Worm (Caenorhabditis elegans): ENCODE data around the gene cdc-48.2.
A peak's percentile ranks its signal among the peaks of the same experiment; 100 is the strongest.

The cdc-48.2 gene

DNA sequence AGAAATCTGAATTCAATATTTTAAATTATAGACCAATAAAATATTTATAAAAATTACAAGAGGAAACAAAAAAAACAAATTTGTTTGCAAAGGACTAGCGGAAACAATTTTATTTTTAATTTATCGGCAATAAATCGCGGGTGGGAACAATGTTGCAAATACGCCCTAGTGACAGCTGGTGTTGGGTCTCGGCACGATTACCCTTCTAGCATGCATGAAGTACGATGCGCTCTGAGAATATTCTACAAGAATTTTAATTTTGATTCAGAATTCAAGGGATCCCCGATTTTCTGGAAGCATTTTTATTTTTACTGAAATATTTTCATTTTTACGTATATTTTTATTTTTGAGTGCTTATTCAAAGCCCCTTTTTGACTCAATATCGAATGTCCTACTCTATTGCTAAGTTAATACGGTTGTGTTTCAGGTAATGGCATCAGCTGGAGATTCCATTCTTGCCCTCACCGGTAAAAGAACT, 46.8 kb downstream of the cdc-48.2 start, which contains the start of the genes mig-5 and cct-1:
Gene mig-5 (minus strand): TSS at position 8 of the 478 bp plus-strand sequence.
Gene cct-1 (plus strand): TSS at position 428 of the 478 bp plus-strand sequence.
- TF ChIP-seq nhr-12 (tag; optimal IDR thresholded peaks at IDR 0.05) (no peak), flh-1 (GFP tag; optimal IDR thresholded peaks at IDR 0.05) (no peak), M03D4.4 (tag; optimal IDR thresholded peaks at IDR 0.05) (peak; percentile 61), lin-32 (GFP tag; optimal IDR thresholded peaks at IDR 0.05) (peak; percentile 59), nhr-2 (tag; optimal IDR thresholded peaks at IDR 0.05) (peak; percentile 60), zip-8 (tag; optimal IDR thresholded peaks at IDR 0.05) (no peak), nhr-237 (tag; optimal IDR thresholded peaks at IDR 0.05) (peak; percentile 96), unc-39 (tag; optimal IDR thresholded peaks at IDR 0.05) (no peak), sptf-1 (tag; optimal IDR thresholded peaks at IDR 0.05) (peak; percentile 67), drap-1 (GFP tag; optimal IDR thresholded peaks at IDR 0.05) (peak; percentile 40), elt-1 (tag; optimal IDR thresholded peaks at IDR 0.05; ENCODE audit: borderline replicate concordance, insufficient read depth) (no peak), lsy-2 (tag; optimal IDR thresholded peaks at IDR 0.05) (peak; percentile 100), unc-62 (GFP tag; optimal IDR thresholded peaks at IDR 0.05) (peak; percentile 86), ceh-83 (GFP tag; optimal IDR thresholded peaks at IDR 0.05) (no peak), nhr-76 (tag; optimal IDR thresholded peaks at IDR 0.05) (no peak), bed-3 (GFP tag; optimal IDR thresholded peaks at IDR 0.05) (no peak), mab-5 (tag; optimal IDR thresholded peaks at IDR 0.05) (peak; percentile 70), pha-4 (tag; optimal IDR thresholded peaks at IDR 0.05) (peak; percentile 96), hlh-1 (tag; optimal IDR thresholded peaks at IDR 0.05) (peak; percentile 87), mls-2 (tag; optimal IDR thresholded peaks at IDR 0.05) (no peak), lin-13 (tag; optimal IDR thresholded peaks at IDR 0.05) (peak; percentile 91), cnd-1 (tag; optimal IDR thresholded peaks at IDR 0.05) (peak; percentile 96), ham-2 (GFP tag; optimal IDR thresholded peaks at IDR 0.05) (peak; percentile 40), ces-1 (GFP tag; optimal IDR thresholded peaks at IDR 0.05) (peak; percentile 87), mep-1 (tag; optimal IDR thresholded peaks at IDR 0.05) (peak; percentile 98), ceh-39 (tag; optimal IDR thresholded peaks at IDR 0.05) (peak; percentile 91), elt-3 (tag; optimal IDR thresholded peaks at IDR 0.05) (no peak), blmp-1 (tag; optimal IDR thresholded peaks at IDR 0.05) (peak; percentile 40), tbx-8 (GFP tag; optimal IDR thresholded peaks at IDR 0.05) (no peak), ceh-43 (GFP tag; optimal IDR thresholded peaks at IDR 0.05) (peak; percentile 8)

DNA sequence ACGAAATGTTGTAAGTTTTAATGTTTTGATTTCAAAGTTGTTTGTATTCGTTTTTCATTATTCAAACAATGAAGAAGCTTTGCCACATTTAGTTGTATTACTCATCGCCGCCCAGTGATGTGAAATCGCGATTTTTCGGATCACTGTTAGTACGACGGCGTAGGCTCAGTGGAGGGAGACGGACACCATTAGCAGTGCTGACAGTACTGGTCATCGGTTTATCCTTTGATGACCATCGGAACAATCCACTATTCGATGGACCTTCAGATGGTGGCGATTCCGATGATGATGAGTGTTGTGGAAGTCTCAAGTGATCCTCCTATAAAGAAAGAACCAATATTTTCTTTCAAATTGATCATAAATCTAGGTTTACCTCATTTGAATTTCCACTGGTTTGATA, 49.2 kb downstream of the cdc-48.2 start:
- no peak for TF ChIP-seq M03D4.4 (tag; optimal IDR thresholded peaks at IDR 0.05)
- no peak for TF ChIP-seq ztf-11 (tag; optimal IDR thresholded peaks at IDR 0.05)
- TF ChIP-seq unc-62 (GFP tag; optimal IDR thresholded peaks at IDR 0.05), result no peak
- TF ChIP-seq blmp-1 (tag; optimal IDR thresholded peaks at IDR 0.05), result no peak
- no peak for TF ChIP-seq lsy-2 (tag; optimal IDR thresholded peaks at IDR 0.05)
- TF ChIP-seq tbx-8 (GFP tag; optimal IDR thresholded peaks at IDR 0.05), result no peak
- no peak for TF ChIP-seq ham-2 (GFP tag; optimal IDR thresholded peaks at IDR 0.05)
- TF ChIP-seq mab-5 (tag; optimal IDR thresholded peaks at IDR 0.05), result no peak
- TF ChIP-seq pha-4 (tag; optimal IDR thresholded peaks at IDR 0.05), result no peak
- TF ChIP-seq nhr-76 (tag; optimal IDR thresholded peaks at IDR 0.05), result no peak
- no peak for TF ChIP-seq hlh-1 (tag; optimal IDR thresholded peaks at IDR 0.05)
- no peak for TF ChIP-seq nhr-237 (tag; optimal IDR thresholded peaks at IDR 0.05)
- TF ChIP-seq ceh-43 (GFP tag; optimal IDR thresholded peaks at IDR 0.05), result no peak
- no peak for TF ChIP-seq sptf-1 (tag; optimal IDR thresholded peaks at IDR 0.05)
- no peak for TF ChIP-seq mep-1 (tag; optimal IDR thresholded peaks at IDR 0.05)

DNA sequence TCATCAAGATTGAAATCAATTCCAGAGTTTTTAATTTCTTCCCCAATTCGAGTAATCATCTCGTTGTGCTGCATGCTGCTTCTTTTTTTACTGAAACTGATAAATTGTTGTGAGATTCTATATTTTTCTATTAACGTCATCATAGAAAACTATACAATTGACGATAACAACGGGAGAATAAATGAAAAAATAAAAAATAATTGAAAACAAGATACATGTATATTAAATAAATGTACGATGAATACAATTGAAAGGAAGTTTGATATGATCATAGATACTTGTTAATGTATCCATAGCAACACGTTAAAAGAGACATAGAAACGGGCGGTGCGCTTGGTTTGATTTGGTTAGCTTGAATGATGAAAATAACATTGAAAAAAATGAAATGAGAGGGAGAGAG, 52.2 kb downstream of the cdc-48.2 start, which contains the start of gene T05C12.8:
Gene T05C12.8 (minus strand): TSS at position 101 of the 400 bp plus-strand sequence.
- TF ChIP-seq ham-2 (GFP tag; optimal IDR thresholded peaks at IDR 0.05) (no peak), unc-120 (tag; optimal IDR thresholded peaks at IDR 0.05; ENCODE audit: poor library complexity, severe bottlenecking) (no peak), ceh-83 (GFP tag; optimal IDR thresholded peaks at IDR 0.05) (no peak), elt-1 (tag; optimal IDR thresholded peaks at IDR 0.05; ENCODE audit: borderline replicate concordance, insufficient read depth) (no peak), ces-1 (GFP tag; optimal IDR thresholded peaks at IDR 0.05) (peak; percentile 15)
